Worm (Caenorhabditis elegans) whole organism, L4 larva: ENCODE data around the gene W04D12.1.

Experiments used
- F26F4.8 ChIP-seq: fragments of 200-800 bp; sonication (Bioruptor generic); conservative IDR thresholded peaks from 2 replicates; pipeline ENCODE4 v1.3.6; 2022; ENCODE audit warnings: missing genetic modification characterization, missing compliant biosample characterization
- F37D6.2 ChIP-seq: sonication (generic microtip); optimal IDR thresholded peaks from 2 replicates; lab custom pipeline; 2016; ENCODE audit warnings: mild to moderate bottlenecking, missing genetic modification characterization, missing compliant biosample characterization
- F44E2.7 ChIP-seq: fragments of 200-800 bp; sonication (Bioruptor generic); IDR thresholded peaks from 2 replicates; pipeline ENCODE4 v2.1.2; 2022; ENCODE audit warnings: missing genetic modification characterization, missing compliant biosample characterization
- F49E8.2 ChIP-seq: sonication (generic microtip); optimal IDR thresholded peaks from 2 replicates; lab custom pipeline; 2016; ENCODE audit warnings: missing compliant biosample characterization, mild to moderate bottlenecking, missing genetic modification characterization, borderline replicate concordance
- T20F7.1 ChIP-seq: fragments of 200-800 bp; sonication (Bioruptor generic); optimal IDR thresholded peaks from 2 replicates; lab custom pipeline; 2018; ENCODE audit warnings: mild to moderate bottlenecking, missing genetic modification characterization, missing compliant biosample characterization
- Y105C5A.15 ChIP-seq: fragments of 200-800 bp; sonication (Bioruptor generic); IDR thresholded peaks from 2 replicates; pipeline ENCODE4 v1.3.6; 2022; ENCODE audit warnings: missing genetic modification characterization, missing compliant biosample characterization
- Y48G9A.11 ChIP-seq: fragments of 200-800 bp; sonication (Bioruptor generic); IDR thresholded peaks from 2 replicates; pipeline ENCODE4 v1.3.6; 2022; ENCODE audit warnings: missing genetic modification reagents, missing genetic modification characterization, missing compliant biosample characterization
- Y5F2A.4 ChIP-seq: fragments of 200-800 bp; sonication (Bioruptor generic); optimal IDR thresholded peaks from 2 replicates; lab custom pipeline; 2018; ENCODE audit warnings: mild to moderate bottlenecking, missing genetic modification characterization, missing compliant biosample characterization
- ZK337.2 ChIP-seq: fragments of 200-800 bp; sonication (Bioruptor generic); IDR thresholded peaks from 2 replicates; pipeline ENCODE4 v1.3.6; 2022; ENCODE audit warnings: missing genetic modification reagents, missing genetic modification characterization, missing compliant biosample characterization
- ZK546.5 ChIP-seq, 2 experiments: sonication (generic microtip); optimal IDR thresholded peaks; 2 replicates each; lab custom pipeline; 2017; ENCODE audit warnings: missing biosample characterization in 2 of 2, missing genetic modification characterization in 2 of 2
- aly-2 ChIP-seq: sonication (generic microtip); optimal IDR thresholded peaks from 2 replicates; lab custom pipeline; 2018; ENCODE audit warnings: missing biosample characterization, missing genetic modification characterization
- ama-1 ChIP-seq: fragments of 150-350 bp; optimal IDR thresholded peaks from 2 replicates; lab custom pipeline; 2014; ENCODE audit warnings: inconsistent platforms, mixed read lengths
- arid-1 ChIP-seq: fragments of 200-800 bp; sonication (Bioruptor generic); conservative IDR thresholded peaks from 2 replicates; pipeline ENCODE4 v1.3.6; 2022; ENCODE audit warnings: missing genetic modification reagents, missing genetic modification characterization, missing compliant biosample characterization
- attf-4 ChIP-seq: sonication (generic microtip); optimal IDR thresholded peaks from 3 replicates; lab custom pipeline; 2017; ENCODE audit warnings: missing biosample characterization, missing genetic modification characterization
- ceh-20 ChIP-seq: fragments of 200-800 bp; sonication (Bioruptor generic); IDR thresholded peaks from 2 replicates; pipeline ENCODE4 v1.3.6; 2022; ENCODE audit warnings: missing genetic modification reagents, missing genetic modification characterization, missing compliant biosample characterization
- ceh-32 ChIP-seq: sonication (generic microtip); optimal IDR thresholded peaks from 2 replicates; lab custom pipeline; 2016; ENCODE audit warnings: mild to moderate bottlenecking, missing genetic modification characterization, missing compliant biosample characterization; ENCODE audit not compliant: poor library complexity
- ceh-62 ChIP-seq: sonication (generic microtip); optimal IDR thresholded peaks from 2 replicates; lab custom pipeline; 2017; ENCODE audit warnings: missing biosample characterization, missing genetic modification characterization
- ces-1 ChIP-seq: fragments of 150-350 bp; sonication (generic microtip); optimal IDR thresholded peaks from 4 replicates; lab custom pipeline; 2014; ENCODE audit warnings: missing biosample characterization, missing genetic modification reagents, missing genetic modification characterization
- daf-8 ChIP-seq: fragments of 200-800 bp; sonication (Bioruptor generic); IDR thresholded peaks from 2 replicates; pipeline ENCODE4 v1.3.6; 2022; ENCODE audit warnings: missing genetic modification characterization, missing compliant biosample characterization
- dmd-8 ChIP-seq: fragments of 200-800 bp; sonication (Bioruptor generic); IDR thresholded peaks from 2 replicates; pipeline ENCODE4 v1.3.6; 2022; ENCODE audit warnings: missing genetic modification characterization, missing compliant biosample characterization
- dpl-1 ChIP-seq: fragments of 150-350 bp; optimal IDR thresholded peaks from 2 replicates; lab custom pipeline; 2014; ENCODE audit warnings: missing biosample characterization, missing genetic modification reagents, missing genetic modification characterization
- egl-43 ChIP-seq: fragments of 200-800 bp; sonication (Bioruptor generic); IDR thresholded peaks from 2 replicates; pipeline ENCODE4 v1.3.6; 2022; ENCODE audit warnings: missing genetic modification reagents, missing genetic modification characterization, missing compliant biosample characterization
- fkh-10 ChIP-seq: fragments of 150-350 bp; optimal IDR thresholded peaks from 2 replicates; lab custom pipeline; 2014; ENCODE audit warnings: missing biosample characterization, missing genetic modification reagents, missing genetic modification characterization
- fos-1 ChIP-seq: fragments of 150-350 bp; optimal IDR thresholded peaks from 2 replicates; lab custom pipeline; 2014; ENCODE audit warnings: missing biosample characterization, missing genetic modification characterization
- hif-1 ChIP-seq, 2 experiments: sonication (generic microtip); optimal IDR thresholded peaks; 2 replicates each; lab custom pipeline; 2016 to 2017; ENCODE audit warnings: missing compliant biosample characterization in 2 of 2, missing genetic modification characterization in 2 of 2, missing genetic modification reagents in 2 of 2, missing genotype in 2 of 2, mild to moderate bottlenecking in 1 of 2
- hmg-1.1 ChIP-seq: fragments of 200-800 bp; sonication (Bioruptor generic); IDR thresholded peaks from 2 replicates; pipeline ENCODE4 v1.3.6; 2022; ENCODE audit warnings: missing genetic modification reagents, missing genetic modification characterization, missing compliant biosample characterization
- lim-7 ChIP-seq: fragments of 200-800 bp; sonication (Bioruptor generic); IDR thresholded peaks from 2 replicates; pipeline ENCODE4 v1.3.6; 2022; ENCODE audit warnings: missing genetic modification characterization, missing compliant biosample characterization
- lin-13 ChIP-seq: fragments of 150-350 bp; optimal IDR thresholded peaks from 2 replicates; lab custom pipeline; 2014; ENCODE audit warnings: missing biosample characterization, missing genetic modification reagents, missing genetic modification characterization
- lin-39 ChIP-seq: fragments of 150-350 bp; optimal IDR thresholded peaks from 2 replicates; lab custom pipeline; 2014; ENCODE audit warnings: missing biosample characterization, missing genetic modification reagents, missing genetic modification characterization
- lir-3 ChIP-seq: sonication (generic microtip); optimal IDR thresholded peaks from 2 replicates; lab custom pipeline; 2016; ENCODE audit warnings: mild to moderate bottlenecking, missing genetic modification characterization, missing compliant biosample characterization
- lsy-2 ChIP-seq, 2 experiments: fragments of 150-350 bp in 1 of 2; sonication (generic microtip) in 1 of 2; optimal IDR thresholded peaks; 2 replicates each; lab custom pipeline; 2014 to 2017; ENCODE audit warnings: missing biosample characterization in 2 of 2, missing genetic modification characterization in 2 of 2
- madf-5 ChIP-seq, 2 experiments: fragments of 200-800 bp; sonication (Bioruptor generic); IDR thresholded peaks; 2 replicates each; pipeline ENCODE4 v1.3.6; 2022; ENCODE audit warnings: missing compliant biosample characterization in 2 of 2, missing genetic modification characterization in 2 of 2
- mdt-29 ChIP-seq: fragments of 200-800 bp; sonication (Bioruptor generic); IDR thresholded peaks from 2 replicates; pipeline ENCODE4 v1.3.6; 2022; ENCODE audit warnings: missing genetic modification reagents, missing genetic modification characterization, missing compliant biosample characterization
- mep-1 ChIP-seq: fragments of 150-350 bp; sonication (generic microtip); optimal IDR thresholded peaks from 3 replicates; lab custom pipeline; 2014; ENCODE audit warnings: missing biosample characterization, missing genetic modification characterization
- mxl-2 ChIP-seq: fragments of 200-800 bp; sonication (Bioruptor generic); conservative IDR thresholded peaks from 2 replicates; pipeline ENCODE4 v1.3.6; 2022; ENCODE audit warnings: missing genetic modification reagents, missing genetic modification characterization, missing compliant biosample characterization
- nhr-10 ChIP-seq: fragments of 150-350 bp; optimal IDR thresholded peaks from 2 replicates; lab custom pipeline; 2014; ENCODE audit warnings: missing biosample characterization, missing genetic modification characterization
- nhr-237 ChIP-seq: sonication (generic microtip); optimal IDR thresholded peaks from 2 replicates; lab custom pipeline; 2017; ENCODE audit warnings: missing biosample characterization, missing genetic modification characterization
- nhr-25 ChIP-seq: sonication (generic microtip); optimal IDR thresholded peaks from 2 replicates; lab custom pipeline; 2017; ENCODE audit warnings: missing genetic modification characterization, mild to moderate bottlenecking, missing compliant biosample characterization, antibody characterized with exemption, moderate library complexity, borderline replicate concordance; ENCODE audit not compliant: insufficient read depth
- nhr-41 ChIP-seq: fragments of 200-800 bp; sonication (Bioruptor generic); IDR thresholded peaks from 2 replicates; pipeline ENCODE4 v1.3.6; 2022; ENCODE audit warnings: missing genetic modification reagents, missing genetic modification characterization, missing compliant biosample characterization
- nhr-77 ChIP-seq: fragments of 150-350 bp; optimal IDR thresholded peaks from 2 replicates; lab custom pipeline; 2014; ENCODE audit warnings: missing biosample characterization, missing genetic modification characterization
- pha-4 ChIP-seq, 2 experiments: fragments of 150-350 bp in 1 of 2; fragments of 200-800 bp in 1 of 2; sonication (Bioruptor generic) in 1 of 2; IDR thresholded peaks in 1 of 2; optimal IDR thresholded peaks in 1 of 2; 2 replicates each; pipeline versions ENCODE4 v1.3.6 to Lab custom; 2014 to 2022; ENCODE audit warnings: missing genetic modification characterization in 2 of 2, missing genetic modification reagents in 2 of 2, missing biosample characterization in 1 of 2, missing compliant biosample characterization in 1 of 2
- pqm-1 ChIP-seq: sonication (generic microtip); optimal IDR thresholded peaks from 2 replicates; lab custom pipeline; 2017; ENCODE audit warnings: missing biosample characterization, missing genetic modification characterization
- rbr-2 ChIP-seq: sonication (generic microtip); optimal IDR thresholded peaks from 2 replicates; lab custom pipeline; 2016; ENCODE audit warnings: missing genotype, missing genetic modification characterization, missing compliant biosample characterization
- sdz-12 ChIP-seq: fragments of 200-800 bp; sonication (Bioruptor generic); optimal IDR thresholded peaks from 2 replicates; lab custom pipeline; 2018; ENCODE audit warnings: mild to moderate bottlenecking, missing genetic modification characterization, missing compliant biosample characterization
- snpc-4 ChIP-seq: fragments of 150-350 bp; optimal IDR thresholded peaks from 2 replicates; lab custom pipeline; 2014; ENCODE audit warnings: missing biosample characterization, missing genetic modification characterization
- spr-1 ChIP-seq: sonication (generic microtip); optimal IDR thresholded peaks from 2 replicates; lab custom pipeline; 2016; ENCODE audit warnings: mild to moderate bottlenecking, missing genetic modification characterization, missing compliant biosample characterization
- tag-97 ChIP-seq: fragments of 200-800 bp; sonication (Bioruptor generic); IDR thresholded peaks from 2 replicates; pipeline ENCODE4 v1.3.6; 2022; ENCODE audit warnings: missing genetic modification characterization, missing compliant biosample characterization
- tra-1 ChIP-seq: fragments of 200-800 bp; sonication (Bioruptor generic); IDR thresholded peaks from 2 replicates; pipeline ENCODE4 v1.3.6; 2022; ENCODE audit warnings: missing genetic modification reagents, missing genetic modification characterization, missing compliant biosample characterization
- zfp-2 ChIP-seq: sonication (generic microtip); optimal IDR thresholded peaks from 2 replicates; lab custom pipeline; 2016; ENCODE audit warnings: mild to moderate bottlenecking, missing genetic modification characterization, missing compliant biosample characterization
- zfp-3 ChIP-seq: fragments of 200-800 bp; sonication (Bioruptor generic); conservative IDR thresholded peaks from 2 replicates; pipeline ENCODE4 v1.3.6; 2022; ENCODE audit warnings: missing genetic modification reagents, missing genetic modification characterization, missing compliant biosample characterization
- ztf-11 ChIP-seq: fragments of 150-350 bp; optimal IDR thresholded peaks from 2 replicates; lab custom pipeline; 2014; ENCODE audit warnings: missing biosample characterization, missing genetic modification characterization

The W04D12.1 gene

ce11 chrIII:5855637-5856179, 19.0 kb downstream of the W04D12.1 start, which contains the start of the genes cct-6 and alh-9 (continued):
- no peak for TF ChIP-seq F37D6.2 (tag; lab: Kevin White, UChicago)
- peak; percentile 62 for TF ChIP-seq rbr-2 (tag; lab: Kevin White, UChicago)
- TF ChIP-seq lin-13: peak; percentile 80
- TF ChIP-seq tag-97 (GFP tag; lab: Robert Waterston, UW): no peak
- TF ChIP-seq arid-1: no peak; the same call in 1 of the 2 replicates
- no peak for TF ChIP-seq nhr-237 (tag; lab: Kevin White, UChicago)
- TF ChIP-seq zfp-2 (tag; lab: Kevin White, UChicago): no peak
- TF ChIP-seq Y105C5A.15 (GFP tag; lab: Robert Waterston, UW): no peak
- peak; percentile 2 for TF ChIP-seq pqm-1 (tag; lab: Kevin White, UChicago)
- no peak for TF ChIP-seq ces-1
- no peak for TF ChIP-seq aly-2
- TF ChIP-seq T20F7.1 (GFP tag; lab: Kevin White, UChicago): no peak
- TF ChIP-seq madf-5 (GFP tag; IDR thresholded peaks at IDR 0.05; lab: Robert Waterston, UW): no peak
- TF ChIP-seq tra-1 (GFP tag; lab: Robert Waterston, UW): no peak
- TF ChIP-seq ztf-11 (tag; lab: Kevin White, UChicago): no peak
- TF ChIP-seq nhr-77 (tag; lab: Kevin White, UChicago): peak; percentile 66
- no peak; the same call in 1 of the 2 replicates for TF ChIP-seq zfp-3 (GFP tag; lab: Robert Waterston, UW)
- peak; percentile 9 for TF ChIP-seq spr-1 (tag; lab: Kevin White, UChicago)
- TF ChIP-seq hmg-1.1 (GFP tag; lab: Robert Waterston, UW): peak; percentile 58; the same call in 1 of the 2 replicates
- TF ChIP-seq mxl-2 (GFP tag; lab: Robert Waterston, UW): no peak
- TF ChIP-seq dmd-8 (GFP tag; lab: Robert Waterston, UW): no peak
- TF ChIP-seq Y5F2A.4 (GFP tag; lab: Kevin White, UChicago): no peak
- TF ChIP-seq ceh-20 (GFP tag; lab: Robert Waterston, UW): no peak
- peak; percentile 87 for TF ChIP-seq mep-1 (tag; lab: Kevin White, UChicago)
- no peak for TF ChIP-seq F44E2.7 (GFP tag; lab: Robert Waterston, UW)
- no peak for TF ChIP-seq lim-7
- TF ChIP-seq lir-3 (tag; lab: Kevin White, UChicago): no peak
- TF ChIP-seq attf-4 (tag; lab: Kevin White, UChicago): no peak
- TF ChIP-seq ZK546.5 (tag; optimal IDR thresholded peaks at IDR 0.05; lab: Kevin White, UChicago): no peak
- TF ChIP-seq snpc-4: no peak
- no peak for TF ChIP-seq fos-1 (tag; lab: Kevin White, UChicago)
- no peak for TF ChIP-seq daf-8 (GFP tag; lab: Robert Waterston, UW)
- TF ChIP-seq sdz-12: no peak
- no peak for TF ChIP-seq nhr-41 (GFP tag; lab: Robert Waterston, UW)
- no peak for TF ChIP-seq ZK337.2 (GFP tag; lab: Robert Waterston, UW)
- TF ChIP-seq lin-39 (tag; lab: Kevin White, UChicago): no peak
- TF ChIP-seq lsy-2 (tag; optimal IDR thresholded peaks at IDR 0.05; lab: Kevin White, UChicago): peak in 1 of 2 experiments; percentile 94
- no peak for TF ChIP-seq nhr-10 (tag; lab: Kevin White, UChicago)
- peak; percentile 96 for TF ChIP-seq dpl-1
- no peak for TF ChIP-seq ceh-32 (tag; lab: Kevin White, UChicago)
- no peak for TF ChIP-seq ama-1
- TF ChIP-seq nhr-25 (tag; lab: Kevin White, UChicago): peak; percentile 42
- peak; percentile 14; the same call in 1 of the 2 replicates for TF ChIP-seq pha-4 (GFP tag; IDR thresholded peaks at IDR 0.05; lab: Robert Waterston, UW)
- peak; percentile 93 for TF ChIP-seq pha-4 (tag; optimal IDR thresholded peaks at IDR 0.05; lab: Kevin White, UChicago)
- no peak for TF ChIP-seq ceh-62 (tag; lab: Kevin White, UChicago)
- TF ChIP-seq Y48G9A.11 (GFP tag; lab: Robert Waterston, UW): no peak
- no peak for TF ChIP-seq fkh-10 (GFP tag; lab: Kevin White, UChicago)
- TF ChIP-seq F49E8.2 (tag; lab: Kevin White, UChicago): no peak
- TF ChIP-seq hif-1 (tag; optimal IDR thresholded peaks at IDR 0.05; lab: Kevin White, UChicago): peak in 1 of 2 experiments; percentile 59
- TF ChIP-seq F26F4.8: no peak
- no peak for TF ChIP-seq egl-43 (GFP tag; lab: Robert Waterston, UW)
- no peak for TF ChIP-seq mdt-29 (GFP tag; lab: Robert Waterston, UW)
